Fruit fly (Drosophila melanogaster): ENCODE results near the gene CG14204.

CG14204 gene

DNA sequence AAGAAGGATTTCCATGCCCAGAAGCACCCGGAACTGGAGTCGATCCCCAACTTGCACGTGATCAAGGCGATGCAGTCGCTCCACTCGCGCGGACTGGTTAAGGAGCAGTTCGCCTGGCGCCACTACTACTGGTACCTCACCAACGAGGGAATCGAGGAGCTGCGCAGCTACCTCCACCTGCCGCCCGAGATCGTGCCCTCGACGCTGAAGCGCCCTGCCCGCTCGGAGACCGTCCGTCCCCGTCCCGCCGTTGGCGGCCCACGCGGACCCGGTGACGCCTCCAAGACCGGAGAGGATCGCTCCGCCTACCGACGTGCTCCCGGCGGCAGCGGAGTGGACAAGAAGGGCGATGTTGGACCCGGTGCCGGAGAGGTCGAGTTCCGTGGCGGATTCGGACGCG lies 15.1 kb downstream of the CG14204 start:
- no peak for TF ChIP-seq Hr96 (GFP tag; optimal IDR thresholded peaks at IDR 0.05)
- no peak for TF ChIP-seq bab1 (GFP tag; optimal IDR thresholded peaks at IDR 0.05)
- TF ChIP-seq cnc (optimal IDR thresholded peaks at IDR 0.05) = no peak
- no peak for TF ChIP-seq Mnt (GFP tag; optimal IDR thresholded peaks at IDR 0.05)
- TF ChIP-seq CG14711 (tag; optimal IDR thresholded peaks at IDR 0.05) = no peak
- no peak for TF ChIP-seq Crg-1 (GFP tag; optimal IDR thresholded peaks at IDR 0.05)
- TF ChIP-seq CG12768 (GFP tag; optimal IDR thresholded peaks at IDR 0.05) = no peak
- no peak for TF ChIP-seq CG33017 (tag; optimal IDR thresholded peaks at IDR 0.05)
- no peak for TF ChIP-seq tj (GFP tag; optimal IDR thresholded peaks at IDR 0.05)
- TF ChIP-seq pad (GFP tag; optimal IDR thresholded peaks at IDR 0.05) = no peak

DNA sequence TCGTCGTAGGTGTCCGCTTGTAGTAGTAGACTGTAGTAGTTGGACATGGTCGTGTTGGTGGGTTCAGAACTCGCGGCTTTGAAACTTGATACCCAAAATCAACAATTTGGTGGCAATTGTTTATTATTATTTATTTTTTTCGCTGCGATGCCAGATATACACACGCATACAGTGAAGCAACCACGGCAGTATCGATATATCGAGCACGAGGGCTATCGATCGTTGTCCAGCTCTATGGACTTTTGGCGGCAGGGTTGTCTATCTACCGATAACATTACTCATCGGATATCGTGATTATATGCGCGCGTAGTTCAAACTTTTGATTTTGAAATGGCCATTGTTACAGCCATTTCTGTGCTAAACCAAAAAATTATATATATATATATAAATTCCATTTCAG lies 18.2 kb downstream of the CG14204 start, which contains the start of gene CG14220:
CG14220 (minus strand) TSS at position 208 of the 400 bp plus-strand sequence.
- TF ChIP-seq CG7101 (tag; optimal IDR thresholded peaks at IDR 0.05) (peak; percentile 36), Mnt (GFP tag; optimal IDR thresholded peaks at IDR 0.05) (peak; percentile 57), toe (GFP tag; optimal IDR thresholded peaks at IDR 0.05) (no peak), tj (GFP tag; optimal IDR thresholded peaks at IDR 0.05) (peak; percentile 42), ovo (GFP tag; optimal IDR thresholded peaks at IDR 0.05) (peak; percentile 10), cic (GFP tag; optimal IDR thresholded peaks at IDR 0.05) (peak; percentile 29), CG1620 (GFP tag; optimal IDR thresholded peaks at IDR 0.05) (peak; percentile 8), CG14711 (tag; optimal IDR thresholded peaks at IDR 0.05) (peak; percentile 94), Crg-1 (GFP tag; optimal IDR thresholded peaks at IDR 0.05) (peak; percentile 23), CG7045 (GFP tag; optimal IDR thresholded peaks at IDR 0.05) (no peak), bab1 (GFP tag; optimal IDR thresholded peaks at IDR 0.05) (peak; percentile 49), CG12768 (GFP tag; optimal IDR thresholded peaks at IDR 0.05) (no peak), pad (GFP tag; optimal IDR thresholded peaks at IDR 0.05) (peak; percentile 11), CG33017 (tag; optimal IDR thresholded peaks at IDR 0.05) (no peak)

DNA sequence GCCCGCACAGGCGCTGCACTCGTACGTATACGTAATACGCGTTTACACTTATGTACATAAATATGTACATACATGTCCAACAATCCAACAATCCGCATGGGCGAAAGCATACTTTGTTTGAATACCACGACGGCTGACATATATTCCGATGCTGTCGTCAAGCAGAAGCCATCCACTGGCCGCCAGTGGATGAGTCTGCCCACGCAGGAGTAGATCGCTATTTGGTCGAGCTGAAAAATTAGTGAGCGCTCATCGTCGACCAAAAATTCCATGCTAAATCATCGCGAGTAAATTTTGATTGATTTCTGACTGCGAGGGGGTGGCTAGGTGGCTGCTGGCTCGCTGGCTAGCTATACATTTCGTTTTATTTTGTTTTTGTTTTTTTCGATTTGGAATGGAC lies 19.1 kb downstream of the CG14204 start:
- TF ChIP-seq Mnt (GFP tag; optimal IDR thresholded peaks at IDR 0.05) (no peak), pad (GFP tag; optimal IDR thresholded peaks at IDR 0.05) (no peak), toe (GFP tag; optimal IDR thresholded peaks at IDR 0.05) (no peak)

DNA sequence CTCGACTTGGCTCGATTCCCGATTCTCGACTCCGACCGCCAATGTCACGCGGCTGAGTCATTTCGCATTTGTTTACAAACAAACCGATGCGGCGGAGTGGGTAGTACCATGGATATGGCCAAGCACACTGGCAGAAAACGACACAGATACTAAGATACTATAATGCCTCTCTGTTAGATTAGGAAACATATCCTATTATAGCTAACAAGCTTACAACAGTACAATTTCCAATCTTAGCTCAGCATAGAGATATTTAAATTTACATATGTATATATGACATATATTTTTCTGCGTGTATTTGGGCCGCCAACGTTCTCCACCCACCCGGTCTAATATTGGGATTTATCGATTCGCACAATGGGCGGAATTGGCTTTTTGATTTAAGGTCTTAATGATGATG lies 20.5 kb downstream of the CG14204 start:
- peak; percentile 14 for TF ChIP-seq CG7045 (GFP tag; optimal IDR thresholded peaks at IDR 0.05)
- no peak for TF ChIP-seq CG11617 (GFP tag; optimal IDR thresholded peaks at IDR 0.05)
- no peak for TF ChIP-seq CG1620 (GFP tag; optimal IDR thresholded peaks at IDR 0.05)
- peak; percentile 2 for TF ChIP-seq CG5204 (GFP tag; optimal IDR thresholded peaks at IDR 0.05)

DNA sequence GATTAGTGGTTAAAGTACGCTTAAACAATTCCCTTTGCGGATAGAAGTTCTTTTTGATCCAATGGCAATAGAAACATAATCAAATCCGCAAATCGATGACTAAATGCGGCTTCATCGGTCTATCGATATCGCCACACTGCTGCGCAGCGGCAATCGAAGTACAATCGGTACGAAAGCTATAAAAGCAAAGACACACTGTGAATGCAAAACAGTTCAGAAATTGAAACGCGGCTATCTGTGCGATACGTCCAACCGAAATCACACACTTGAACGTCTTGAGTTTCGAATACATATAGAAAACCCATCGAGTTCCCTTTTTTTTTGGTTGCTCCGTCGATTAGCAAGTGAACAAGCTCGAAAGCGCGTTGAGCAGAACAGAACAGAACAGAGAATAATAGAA lies 21.6 kb downstream of the CG14204 start, which contains the start of gene CG14207:
CG14207 (plus strand) TSS at position 203 of the 400 bp plus-strand sequence.
- TF ChIP-seq CG11617 (GFP tag; optimal IDR thresholded peaks at IDR 0.05) (no peak), cnc (optimal IDR thresholded peaks at IDR 0.05) (no peak), Mnt (GFP tag; optimal IDR thresholded peaks at IDR 0.05) (peak; percentile 59), CG12768 (GFP tag; optimal IDR thresholded peaks at IDR 0.05) (peak; percentile 17), Clk (GFP tag; optimal IDR thresholded peaks at IDR 0.05) (no peak), cic (GFP tag; optimal IDR thresholded peaks at IDR 0.05) (peak; percentile 16), pad (GFP tag; optimal IDR thresholded peaks at IDR 0.05) (no peak), Hr96 (GFP tag; optimal IDR thresholded peaks at IDR 0.05) (no peak), Crg-1 (GFP tag; optimal IDR thresholded peaks at IDR 0.05) (peak; percentile 16), tj (GFP tag; optimal IDR thresholded peaks at IDR 0.05) (peak; percentile 20), bab1 (GFP tag; optimal IDR thresholded peaks at IDR 0.05) (peak; percentile 68), CG1620 (GFP tag; optimal IDR thresholded peaks at IDR 0.05) (peak; percentile 55), ovo (GFP tag; optimal IDR thresholded peaks at IDR 0.05) (peak; percentile 7), CG7101 (tag; optimal IDR thresholded peaks at IDR 0.05) (peak; percentile 44)

DNA sequence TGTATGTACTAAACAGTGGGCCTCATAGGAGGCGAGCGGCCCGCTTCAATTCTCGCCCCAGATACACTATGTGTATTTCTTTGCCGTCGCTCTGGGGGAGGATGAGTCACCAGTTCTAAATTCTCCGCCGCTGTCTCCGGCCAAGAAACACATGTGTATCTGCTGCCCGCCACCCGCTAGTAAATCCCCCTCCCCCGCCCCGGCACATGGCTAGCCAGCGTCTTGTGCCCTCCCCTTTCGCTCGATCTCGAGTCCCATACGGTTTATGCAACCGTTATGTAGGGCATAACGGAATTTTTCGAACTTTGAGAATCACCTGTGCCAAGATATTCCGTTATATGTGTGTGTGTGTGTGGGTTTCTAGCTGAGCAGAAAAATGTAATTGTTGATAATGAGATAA lies 22.5 kb downstream of the CG14204 start:
- TF ChIP-seq pad (GFP tag; optimal IDR thresholded peaks at IDR 0.05) (peak; percentile 51), Clk (GFP tag; optimal IDR thresholded peaks at IDR 0.05) (no peak), CG11617 (GFP tag; optimal IDR thresholded peaks at IDR 0.05) (no peak), toe (GFP tag; optimal IDR thresholded peaks at IDR 0.05) (no peak), ovo (GFP tag; optimal IDR thresholded peaks at IDR 0.05) (peak; percentile 96), CG33017 (tag; optimal IDR thresholded peaks at IDR 0.05) (no peak)

DNA sequence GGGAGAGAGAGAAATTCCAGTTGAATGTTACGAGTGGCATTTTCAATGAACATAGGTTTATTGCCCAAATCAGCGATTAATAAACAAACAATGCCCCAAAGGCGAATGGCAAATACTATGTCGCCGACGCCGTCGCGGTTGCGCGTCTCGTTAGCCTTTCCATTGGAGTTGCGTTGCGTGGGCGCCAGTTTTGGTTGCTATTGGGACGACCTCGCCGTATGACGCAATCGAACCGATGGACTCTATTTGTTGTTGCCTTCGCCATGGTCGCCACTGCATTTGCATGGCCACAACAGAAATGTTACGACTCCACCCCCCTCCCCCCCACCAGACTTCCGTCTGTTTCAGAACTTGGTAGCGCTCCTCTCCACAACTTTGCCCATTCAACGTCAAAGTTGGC lies 23.1 kb downstream of the CG14204 start:
- no peak for TF ChIP-seq CG1620 (GFP tag; optimal IDR thresholded peaks at IDR 0.05)
- TF ChIP-seq Mnt (GFP tag; optimal IDR thresholded peaks at IDR 0.05) = no peak
- TF ChIP-seq cic (GFP tag; optimal IDR thresholded peaks at IDR 0.05) = no peak
- no peak for TF ChIP-seq CG33017 (tag; optimal IDR thresholded peaks at IDR 0.05)
- TF ChIP-seq bab1 (GFP tag; optimal IDR thresholded peaks at IDR 0.05) = no peak
- no peak for TF ChIP-seq cnc (optimal IDR thresholded peaks at IDR 0.05)
- no peak for TF ChIP-seq Hr96 (GFP tag; optimal IDR thresholded peaks at IDR 0.05)
- no peak for TF ChIP-seq pad (GFP tag; optimal IDR thresholded peaks at IDR 0.05)
- no peak for TF ChIP-seq CG14711 (tag; optimal IDR thresholded peaks at IDR 0.05)
- no peak for TF ChIP-seq Crg-1 (GFP tag; optimal IDR thresholded peaks at IDR 0.05)
- TF ChIP-seq tj (GFP tag; optimal IDR thresholded peaks at IDR 0.05) = no peak

DNA sequence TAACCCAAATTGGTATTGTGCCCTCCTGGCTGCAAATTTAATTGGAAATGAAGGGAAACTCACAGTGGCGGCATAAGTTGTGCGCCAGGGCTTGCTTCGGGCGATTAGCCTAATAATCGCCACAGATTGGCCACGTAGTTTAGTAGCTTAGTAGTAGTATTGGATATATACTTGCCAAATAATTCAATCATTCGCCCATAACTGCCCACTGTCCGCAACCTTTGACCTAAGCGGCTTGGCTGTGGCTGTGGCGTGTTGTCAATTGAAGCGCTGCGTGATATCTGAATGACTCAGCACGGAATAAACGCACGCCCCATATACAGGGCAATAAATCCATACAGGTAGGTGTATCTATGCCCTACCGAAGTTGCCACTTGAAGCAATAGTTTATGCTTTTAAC lies 23.6 kb downstream of the CG14204 start:
- TF ChIP-seq Hr96 (GFP tag; optimal IDR thresholded peaks at IDR 0.05) (no peak), cnc (optimal IDR thresholded peaks at IDR 0.05) (peak in 1 of 2 experiments; percentile 44), kay (GFP tag; ENCODE audit: borderline replicate concordance) (no peak)

Measured in whole organism, adult.